Worm (Caenorhabditis elegans): ENCODE results near the gene C18A11.2.
A peak's percentile ranks its signal among the peaks of the same experiment; 100 is the strongest.

C18A11.2 gene

DNA sequence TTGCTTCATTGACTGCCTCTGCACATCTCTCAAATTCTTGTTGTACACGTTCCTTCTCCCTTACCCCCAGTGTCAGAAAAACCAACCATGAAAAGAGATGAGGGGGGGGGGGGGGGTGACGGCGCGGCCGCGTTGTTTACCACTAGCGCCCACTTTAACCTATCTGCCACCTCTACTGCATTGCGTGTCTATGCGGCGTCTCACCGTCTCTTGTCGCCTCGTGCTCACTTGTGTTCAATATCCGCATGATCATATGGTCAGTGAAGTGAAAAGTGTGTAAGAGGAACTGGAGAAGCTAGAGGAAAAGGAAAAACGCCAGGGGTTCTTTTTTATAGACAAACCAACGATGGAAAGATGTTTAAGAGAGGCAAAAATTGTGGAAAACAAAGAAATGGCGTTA, 47.7 kb upstream of the C18A11.2 start (continued):
- no peak for TF ChIP-seq unc-130 (GFP tag; optimal IDR thresholded peaks at IDR 0.05)
- TF ChIP-seq mdl-1 (tag; optimal IDR thresholded peaks at IDR 0.05) = peak; percentile 88 to 98
- TF ChIP-seq nhr-28 (tag; optimal IDR thresholded peaks at IDR 0.05) = peak; percentile 79
- TF ChIP-seq lin-38 (GFP tag; IDR thresholded peaks at IDR 0.05) = no peak

- TF ChIP-seq fos-1 (tag; optimal IDR thresholded peaks at IDR 0.05) = no peak
- TF ChIP-seq nhr-11 (tag; optimal IDR thresholded peaks at IDR 0.05) = peak; percentile 93
- peak; percentile 33; the same call in 1 of the 2 replicates for TF ChIP-seq pha-4 (GFP tag; IDR thresholded peaks at IDR 0.05)
- TF ChIP-seq pha-4 (tag; optimal IDR thresholded peaks at IDR 0.05) = no peak
- TF ChIP-seq daf-19 (GFP tag; conservative IDR thresholded peaks at IDR 0.05) = no peak
- TF ChIP-seq nhr-102 (tag; optimal IDR thresholded peaks at IDR 0.05) = peak; percentile 43
- TF ChIP-seq F44E2.7 (GFP tag; IDR thresholded peaks at IDR 0.05) = no peak
- TF ChIP-seq ceh-82 (tag; optimal IDR thresholded peaks at IDR 0.05) = no peak
- peak; percentile 66 for TF ChIP-seq dmd-6 (GFP tag; IDR thresholded peaks at IDR 0.05)
- no peak for TF ChIP-seq F10B5.3 (tag; optimal IDR thresholded peaks at IDR 0.05)
- no peak for TF ChIP-seq unc-39 (tag; optimal IDR thresholded peaks at IDR 0.05)
- no peak for TF ChIP-seq ceh-32 (tag; optimal IDR thresholded peaks at IDR 0.05; ENCODE audit: poor library complexity)
- TF ChIP-seq gei-8 (GFP tag; optimal IDR thresholded peaks at IDR 0.05) = peak; percentile 29
- TF ChIP-seq nhr-10 (tag; optimal IDR thresholded peaks at IDR 0.05) = no peak
- TF ChIP-seq nhr-42 (GFP tag; IDR thresholded peaks at IDR 0.05) = no peak
- no peak for TF ChIP-seq jun-1 (tag; optimal IDR thresholded peaks at IDR 0.05)
- TF ChIP-seq duxl-1 (tag; optimal IDR thresholded peaks at IDR 0.05; ENCODE audit: poor library complexity) = no peak
- peak; percentile 98 for TF ChIP-seq hlh-30 (tag; optimal IDR thresholded peaks at IDR 0.05; ENCODE audit: insufficient read depth)
- peak; percentile 90 for TF ChIP-seq hlh-11 (tag; optimal IDR thresholded peaks at IDR 0.05)
- TF ChIP-seq madf-5 (GFP tag; IDR thresholded peaks at IDR 0.05) = no peak
- TF ChIP-seq zfp-3 (GFP tag; conservative IDR thresholded peaks at IDR 0.05) = no peak; the same call in 1 of the 2 replicates
- peak; percentile 75 for TF ChIP-seq F37D6.2 (tag; optimal IDR thresholded peaks at IDR 0.05)
- no peak for TF ChIP-seq dmd-9 (GFP tag; IDR thresholded peaks at IDR 0.05)
- peak; percentile 17 to 88 for TF ChIP-seq hif-1 (tag; optimal IDR thresholded peaks at IDR 0.05)
- no peak for TF ChIP-seq D1046.2 (GFP tag; IDR thresholded peaks at IDR 0.05)
- no peak; the same call in 1 of the 2 replicates for TF ChIP-seq vab-7 (GFP tag; IDR thresholded peaks at IDR 0.05)
- TF ChIP-seq rbr-2 (tag; optimal IDR thresholded peaks at IDR 0.05) = peak; percentile 86
- no peak for TF ChIP-seq zip-11 (GFP tag; IDR thresholded peaks at IDR 0.05)
- peak; percentile 25 for TF ChIP-seq dpl-1 (GFP tag; optimal IDR thresholded peaks at IDR 0.05)
- no peak for TF ChIP-seq F49E8.2 (tag; optimal IDR thresholded peaks at IDR 0.05; ENCODE audit: borderline replicate concordance)
- TF ChIP-seq aha-1 (tag) = peak; percentile 98
- TF ChIP-seq ceh-28 (tag; optimal IDR thresholded peaks at IDR 0.05) = peak; percentile 44
- no peak for TF ChIP-seq nhr-25 (tag; optimal IDR thresholded peaks at IDR 0.05; ENCODE audit: borderline replicate concordance, insufficient read depth)
- no peak for TF ChIP-seq R02D3.7 (tag; optimal IDR thresholded peaks at IDR 0.05)
- TF ChIP-seq nhr-6 (tag; optimal IDR thresholded peaks at IDR 0.05) = no peak
- TF ChIP-seq daf-16 (GFP tag; optimal IDR thresholded peaks at IDR 0.05) = peak in 1 of 2 experiments; percentile 89
- no peak for TF ChIP-seq daf-16 (tag; optimal IDR thresholded peaks at IDR 0.05)
- TF ChIP-seq nhr-76 (tag; optimal IDR thresholded peaks at IDR 0.05) = no peak
- TF ChIP-seq ceh-44 (GFP tag; IDR thresholded peaks at IDR 0.05) = no peak
- TF ChIP-seq tag-97 (GFP tag; IDR thresholded peaks at IDR 0.05) = no peak
- peak; percentile 69 for TF ChIP-seq T20F7.1 (GFP tag; optimal IDR thresholded peaks at IDR 0.05)
- peak; percentile 81 for TF ChIP-seq hmg-1.1 (GFP tag; IDR thresholded peaks at IDR 0.05)
- no peak for TF ChIP-seq saeg-2 (GFP tag; IDR thresholded peaks at IDR 0.05)
- TF ChIP-seq nhr-48 (tag; optimal IDR thresholded peaks at IDR 0.05) = peak; percentile 53
- 0 out of 2 replicates have a peak, but pooled peaks have one; percentile 11 for TF ChIP-seq dmd-8 (GFP tag; IDR thresholded peaks at IDR 0.05)
- no peak for TF ChIP-seq zip-2 (tag; optimal IDR thresholded peaks at IDR 0.05)
- peak; percentile 58; the same call in 1 of the 2 replicates for TF ChIP-seq tra-1 (GFP tag; IDR thresholded peaks at IDR 0.05)
Observed at ce11 chrX:8021609-8022008, 45.8 kb upstream of the C18A11.2 start.
